Fruit fly (Drosophila melanogaster) whole organism, embryonic: ENCODE results near the gene CG5805.

Source experiments
- CG10267 ChIP-seq: fragments of 200-800 bp; sonication (Bioruptor generic); optimal IDR thresholded peaks from 2 replicates; lab custom pipeline; 2018; ENCODE audit warnings: missing biosample characterization, mild to moderate bottlenecking, missing genetic modification characterization, moderate library complexity
- CG10431 ChIP-seq: fragments of 200-800 bp; sonication (Bioruptor generic); optimal IDR thresholded peaks from 3 replicates; lab custom pipeline; 2018; ENCODE audit warnings: missing biosample characterization, mild to moderate bottlenecking, missing genetic modification characterization
- CG11695 ChIP-seq: fragments of 200-800 bp; sonication (Bioruptor generic); IDR thresholded peaks from 3 replicates; pipeline ENCODE4 v1.3.6; 2022; ENCODE audit warnings: missing biosample characterization, missing genetic modification characterization
- CG13624 ChIP-seq: fragments of 200-800 bp; sonication (Bioruptor generic); optimal IDR thresholded peaks from 2 replicates; lab custom pipeline; 2016; ENCODE audit warnings: missing biosample characterization, missing genetic modification characterization
- CG13775 ChIP-seq: fragments of 200-800 bp; sonication (Bioruptor generic); optimal IDR thresholded peaks from 3 replicates; lab custom pipeline; 2017; ENCODE audit warnings: missing biosample characterization, mild to moderate bottlenecking, missing genetic modification characterization
- CG14860 ChIP-seq: fragments of 200-800 bp; sonication (Bioruptor generic); IDR thresholded peaks from 3 replicates; pipeline ENCODE4 v1.3.6; 2022; ENCODE audit warnings: missing biosample characterization, missing genetic modification characterization; ENCODE audit not compliant: partially characterized antibody
- CG15601 ChIP-seq: fragments of 200-800 bp; sonication (Bioruptor generic); optimal IDR thresholded peaks from 3 replicates; lab custom pipeline; 2019; ENCODE audit warnings: missing biosample characterization, mild to moderate bottlenecking, missing genetic modification characterization, moderate library complexity
- CG17361 ChIP-seq: fragments of 200-800 bp; sonication (Bioruptor generic); IDR thresholded peaks from 3 replicates; pipeline ENCODE4 v1.3.6; 2022; ENCODE audit warnings: missing biosample characterization, missing genetic modification characterization
- CG17385 ChIP-seq: fragments of 200-800 bp; sonication (Bioruptor generic); optimal IDR thresholded peaks from 3 replicates; lab custom pipeline; 2018; ENCODE audit warnings: missing biosample characterization, mild to moderate bottlenecking, missing genetic modification characterization
- CG18262 ChIP-seq: fragments of 200-800 bp; optimal IDR thresholded peaks from 3 replicates; lab custom pipeline; 2019; ENCODE audit warnings: missing biosample characterization, mild to moderate bottlenecking, missing genetic modification characterization, moderate library complexity
- CG2712 ChIP-seq: fragments of 200-800 bp; optimal IDR thresholded peaks from 3 replicates; lab custom pipeline; 2019; ENCODE audit warnings: missing biosample characterization, mild to moderate bottlenecking, missing genetic modification characterization, moderate library complexity
- CG2875 ChIP-seq: fragments of 200-800 bp; sonication (Bioruptor generic); optimal IDR thresholded peaks from 2 replicates; lab custom pipeline; 2017; ENCODE audit warnings: missing biosample characterization, mild to moderate bottlenecking, missing genetic modification characterization, missing genetic modification reagents
- CG4360 ChIP-seq: fragments of 200-800 bp; sonication (Bioruptor generic); IDR thresholded peaks from 2 replicates; pipeline ENCODE4 v1.3.6; 2022; ENCODE audit warnings: missing biosample characterization, missing genetic modification characterization
- CG5953 ChIP-seq: fragments of 200-800 bp; sonication (Bioruptor generic); IDR thresholded peaks from 2 replicates; pipeline ENCODE4 v1.3.6; 2022; ENCODE audit warnings: missing biosample characterization, missing genetic modification characterization
- CG6654 ChIP-seq: fragments of 200-800 bp; sonication (Bioruptor generic); optimal IDR thresholded peaks from 2 replicates; lab custom pipeline; 2017; ENCODE audit warnings: missing biosample characterization, mild to moderate bottlenecking, missing genetic modification characterization
- CG8089 ChIP-seq: fragments of 200-800 bp; sonication (Bioruptor generic); optimal IDR thresholded peaks from 3 replicates; lab custom pipeline; 2016; ENCODE audit warnings: missing biosample characterization, missing genetic modification characterization
- CoRest ChIP-seq: fragments of 200-800 bp; sonication (Bioruptor generic); optimal IDR thresholded peaks from 3 replicates; lab custom pipeline; 2018; ENCODE audit warnings: missing biosample characterization, mild to moderate bottlenecking, missing genetic modification characterization, moderate library complexity
- CrebB ChIP-seq: fragments of 200-800 bp; sonication (Bioruptor generic); optimal IDR thresholded peaks from 3 replicates; lab custom pipeline; 2018; ENCODE audit warnings: missing biosample characterization, mild to moderate bottlenecking, missing genetic modification characterization
- D ChIP-seq, 2 experiments: fragments of 200-800 bp in 1 of 2; fragments of >200 bp in 1 of 2; sonication (Bioruptor generic) in 1 of 2; optimal IDR thresholded peaks; 2 replicates in 1 of 2; 3 replicates in 1 of 2; lab custom pipeline; 2017; ENCODE audit warnings: mild to moderate bottlenecking in 1 of 2, missing biosample characterization in 1 of 2, missing genetic modification characterization in 1 of 2, missing genetic modification reagents in 1 of 2
- Dfd ChIP-seq, 2 experiments: fragments of >200 bp; optimal IDR thresholded peaks; 2 replicates each; lab custom pipeline; 2017; ENCODE audit warnings: missing biosample characterization in 2 of 2, missing genetic modification characterization in 2 of 2
- HHEX ChIP-seq: fragments of 200-800 bp; sonication (Bioruptor generic); optimal IDR thresholded peaks from 3 replicates; lab custom pipeline; 2017; ENCODE audit warnings: missing biosample characterization, mild to moderate bottlenecking, missing genetic modification characterization, missing genetic modification reagents
- HLH54F ChIP-seq: fragments of 200-800 bp; sonication (Bioruptor generic); optimal IDR thresholded peaks from 3 replicates; lab custom pipeline; 2016; ENCODE audit warnings: missing biosample characterization, missing genetic modification characterization
- Lim3 ChIP-seq: fragments of 200-800 bp; sonication (Bioruptor generic); IDR thresholded peaks from 2 replicates; pipeline ENCODE4 v1.3.6; 2022; ENCODE audit warnings: missing biosample characterization, missing genetic modification characterization
- ato ChIP-seq: fragments of 200-800 bp; sonication (Bioruptor generic); IDR thresholded peaks from 2 replicates; pipeline ENCODE4 v1.3.6; 2022; ENCODE audit warnings: missing biosample characterization, missing genetic modification characterization; ENCODE audit not compliant: partially characterized antibody
- cas ChIP-seq: fragments of 200-800 bp; sonication (Bioruptor generic); IDR thresholded peaks from 2 replicates; pipeline ENCODE4 v1.3.6; 2022; ENCODE audit warnings: missing biosample characterization, missing genetic modification characterization
- cato ChIP-seq: fragments of 200-800 bp; sonication (Bioruptor generic); optimal IDR thresholded peaks from 2 replicates; lab custom pipeline; 2016; ENCODE audit warnings: missing biosample characterization, missing genetic modification characterization, borderline replicate concordance
- chinmo ChIP-seq: fragments of 200-800 bp; sonication (Bioruptor generic); IDR thresholded peaks from 4 replicates; pipeline ENCODE4 v1.3.6; 2022; ENCODE audit warnings: missing biosample characterization, missing genetic modification characterization; ENCODE audit not compliant: partially characterized antibody
- ems ChIP-seq: fragments of 200-800 bp; sonication (Bioruptor generic); optimal IDR thresholded peaks from 3 replicates; lab custom pipeline; 2016; ENCODE audit warnings: missing biosample characterization, missing genetic modification characterization
- ewg ChIP-seq: fragments of 200-800 bp; sonication (Bioruptor generic); optimal IDR thresholded peaks from 3 replicates; lab custom pipeline; 2017; ENCODE audit warnings: mild to moderate bottlenecking, missing biosample characterization, missing genetic modification reagents, missing genetic modification characterization
- ham ChIP-seq: fragments of 200-800 bp; sonication (Bioruptor generic); IDR thresholded peaks from 2 replicates; pipeline ENCODE4 v1.3.6; 2022; ENCODE audit warnings: missing biosample characterization, missing genetic modification characterization
- hb ChIP-seq: fragments of 200-800 bp; sonication (Bioruptor generic); IDR thresholded peaks from 3 replicates; pipeline ENCODE4 v1.3.6; 2022; ENCODE audit warnings: missing biosample characterization, missing genetic modification characterization; ENCODE audit not compliant: partially characterized antibody
- lilli ChIP-seq: fragments of 200-800 bp; sonication (Bioruptor generic); optimal IDR thresholded peaks from 3 replicates; lab custom pipeline; 2016; ENCODE audit warnings: missing biosample characterization, missing genetic modification characterization
- nerfin-2 ChIP-seq: fragments of 200-800 bp; sonication (Bioruptor generic); IDR thresholded peaks from 2 replicates; pipeline ENCODE4 v1.3.6; 2022; ENCODE audit warnings: missing biosample characterization, missing genetic modification characterization; ENCODE audit not compliant: partially characterized antibody
- nmo ChIP-seq: fragments of 200-800 bp; sonication (Bioruptor generic); optimal IDR thresholded peaks from 2 replicates; lab custom pipeline; 2018; ENCODE audit warnings: missing biosample characterization, mild to moderate bottlenecking, missing genetic modification characterization, moderate library complexity
- p53 ChIP-seq: fragments of 200-800 bp; sonication (Bioruptor generic); optimal IDR thresholded peaks from 2 replicates; lab custom pipeline; 2016; ENCODE audit warnings: missing biosample characterization, missing genetic modification characterization
- ro ChIP-seq: fragments of 200-800 bp; sonication (Bioruptor generic); IDR thresholded peaks from 2 replicates; pipeline ENCODE4 v1.3.6; 2022; ENCODE audit warnings: missing biosample characterization, missing genetic modification characterization
- sob ChIP-seq: fragments of 200-800 bp; sonication (Bioruptor generic); IDR thresholded peaks from 2 replicates; pipeline ENCODE4 v1.3.6; 2022; ENCODE audit warnings: missing biosample characterization, missing genetic modification characterization
- ssp ChIP-seq: fragments of 200-800 bp; sonication (Bioruptor generic); IDR thresholded peaks from 2 replicates; pipeline ENCODE4 v1.3.6; 2022; ENCODE audit warnings: missing biosample characterization, missing genetic modification characterization
- stc ChIP-seq: fragments of 200-800 bp; sonication (Bioruptor generic); IDR thresholded peaks from 2 replicates; pipeline ENCODE4 v1.3.6; 2022; ENCODE audit warnings: missing biosample characterization, missing genetic modification characterization
- toy ChIP-seq: fragments of 200-800 bp; sonication (Bioruptor generic); IDR thresholded peaks from 2 replicates; pipeline ENCODE4 v1.3.6; 2022; ENCODE audit warnings: missing biosample characterization, missing genetic modification characterization
- tx ChIP-seq: fragments of 200-800 bp; sonication (Bioruptor generic); optimal IDR thresholded peaks from 2 replicates; lab custom pipeline; 2016; ENCODE audit warnings: missing biosample characterization, missing genetic modification characterization
- vvl ChIP-seq: fragments of 200-800 bp; sonication (Bioruptor generic); IDR thresholded peaks from 2 replicates; pipeline ENCODE4 v1.3.6; 2022; ENCODE audit warnings: missing biosample characterization, missing genetic modification characterization

Gene CG5805

dm6 chr3R:24787042-24787565, at the start of gene CG5805 (continued):
- TF ChIP-seq CG6654 (GFP tag; lab: Kevin White, UChicago): peak; percentile 64
- peak; percentile 80 for TF ChIP-seq CG15601 (tag; lab: Kevin White, UChicago)
- peak; percentile 52; the same call in 1 of the 2 replicates for TF ChIP-seq ham
- TF ChIP-seq CG8089 (GFP tag; lab: Kevin White, UChicago): peak; percentile 65
- peak; percentile 78 for TF ChIP-seq CG17385 (GFP tag; lab: Kevin White, UChicago)
- TF ChIP-seq stc (GFP tag; lab: Robert Waterston, UW): peak; percentile 77
- peak; percentile 57 for TF ChIP-seq lilli
- TF ChIP-seq CG2875 (GFP tag; lab: Kevin White, UChicago): peak; percentile 74
- TF ChIP-seq sob (GFP tag; lab: Robert Waterston, UW): peak; percentile 89
- peak; percentile 73 for TF ChIP-seq ems (GFP tag; lab: Kevin White, UChicago)
- no peak for TF ChIP-seq D (optimal IDR thresholded peaks at IDR 0.05; lab: Kevin White, UChicago)
- peak; percentile 79 for TF ChIP-seq D (GFP tag; optimal IDR thresholded peaks at IDR 0.05; lab: Kevin White, UChicago)
- peak; percentile 88 for TF ChIP-seq CG17361 (GFP tag; lab: Robert Waterston, UW)
- TF ChIP-seq tx: peak; percentile 35
- no peak for TF ChIP-seq nerfin-2 (GFP tag; lab: Robert Waterston, UW)
- no peak for TF ChIP-seq CG14860 (GFP tag; lab: Robert Waterston, UW)
- peak; percentile 54 for TF ChIP-seq p53 (GFP tag; lab: Kevin White, UChicago)
- peak; percentile 93 for TF ChIP-seq HHEX (GFP tag; lab: Kevin White, UChicago)
- TF ChIP-seq nmo: peak; percentile 86
- TF ChIP-seq vvl (GFP tag; lab: Robert Waterston, UW): peak; percentile 87
- TF ChIP-seq CG10267 (tag; lab: Kevin White, UChicago): peak; percentile 67
- TF ChIP-seq CG10431 (GFP tag; lab: Kevin White, UChicago): peak; percentile 56
- TF ChIP-seq CG4360 (GFP tag; lab: Robert Waterston, UW): no peak
- peak; percentile 70; the same call in 1 of the 2 replicates for TF ChIP-seq CG5953
- TF ChIP-seq cas (GFP tag; lab: Robert Waterston, UW): peak; percentile 56; the same call in 1 of the 2 replicates
- peak; percentile 65 for TF ChIP-seq CG18262 (tag; lab: Kevin White, UChicago)
- TF ChIP-seq ssp: peak; percentile 52; the same call in 1 of the 2 replicates
- TF ChIP-seq CG13624 (GFP tag; lab: Kevin White, UChicago): peak; percentile 79
- TF ChIP-seq hb (GFP tag; lab: Robert Waterston, UW): no peak
- no peak for TF ChIP-seq Dfd (GFP tag; optimal IDR thresholded peaks at IDR 0.05; lab: Kevin White, UChicago)
- peak; percentile 62; the same call in 1 of the 2 replicates for TF ChIP-seq toy
- TF ChIP-seq HLH54F (GFP tag; lab: Kevin White, UChicago): peak; percentile 70
- TF ChIP-seq CG11695 (GFP tag; lab: Robert Waterston, UW): peak; percentile 53; the same call in 1 of the 3 replicates
- peak; percentile 77 for TF ChIP-seq CrebB

- TF ChIP-seq CG2712 (no peak), CoRest (no peak), Lim3 (GFP tag; lab: Robert Waterston, UW) (no peak), CG13775 (GFP tag; lab: Kevin White, UChicago) (no peak), chinmo (GFP tag; lab: Robert Waterston, UW) (no peak), ro (no peak), ato (GFP tag; lab: Robert Waterston, UW) (no peak), ewg (no peak), cato (GFP tag; lab: Kevin White, UChicago) (no peak)
Observed at dm6 chr3R:24833652-24834051, 46.4 kb upstream of the CG5805 start, which contains the start of gene sosie. TSS of gene sosie (plus strand) at chr3R:24833952.
